Worm (Caenorhabditis elegans) whole organism, L2 larva: ENCODE measurements around the gene sru-37.

ENCODE experiments used
- F13H6.1 ChIP-seq: sonication (generic microtip); optimal IDR thresholded peaks from 2 replicates; lab custom pipeline; 2016; ENCODE audit warnings: missing genetic modification characterization, missing compliant biosample characterization
- Y55F3AM.14 ChIP-seq: fragments of 200-800 bp; sonication (Bioruptor generic); optimal IDR thresholded peaks from 2 replicates; lab custom pipeline; 2018; ENCODE audit warnings: mild to moderate bottlenecking, missing genetic modification characterization, missing compliant biosample characterization
- alr-1 ChIP-seq: fragments of 150-350 bp; optimal IDR thresholded peaks from 2 replicates; lab custom pipeline; 2014; ENCODE audit warnings: missing biosample characterization, missing genetic modification characterization
- aly-2 ChIP-seq: fragments of 150-350 bp; optimal IDR thresholded peaks from 2 replicates; lab custom pipeline; 2014; ENCODE audit warnings: missing biosample characterization, missing genetic modification characterization
- ama-1 ChIP-seq: fragments of 150-350 bp; optimal IDR thresholded peaks from 2 replicates; lab custom pipeline; 2018; ENCODE audit warnings: inconsistent platforms
- blmp-1 ChIP-seq: sonication (generic microtip); optimal IDR thresholded peaks from 2 replicates; lab custom pipeline; 2017; ENCODE audit warnings: missing genetic modification characterization, mild to moderate bottlenecking, missing compliant biosample characterization, antibody characterized with exemption, moderate library complexity; ENCODE audit not compliant: insufficient read depth
- ceh-16 ChIP-seq: fragments of 150-350 bp; optimal IDR thresholded peaks from 2 replicates; lab custom pipeline; 2014; ENCODE audit warnings: missing biosample characterization, missing genetic modification characterization
- ceh-82 ChIP-seq: fragments of 150-350 bp; optimal IDR thresholded peaks from 2 replicates; lab custom pipeline; 2014; ENCODE audit warnings: missing biosample characterization, missing genetic modification characterization
- crh-2 ChIP-seq: sonication (generic microtip); optimal IDR thresholded peaks from 2 replicates; lab custom pipeline; 2017; ENCODE audit warnings: missing biosample characterization, missing genetic modification characterization
- egl-27 ChIP-seq: sonication (generic microtip); optimal IDR thresholded peaks from 3 replicates; lab custom pipeline; 2017; ENCODE audit warnings: missing biosample characterization, missing genetic modification reagents, missing genetic modification characterization
- elt-1 ChIP-seq: fragments of 150-350 bp; optimal IDR thresholded peaks from 2 replicates; lab custom pipeline; 2014; ENCODE audit warnings: missing biosample characterization, missing genetic modification characterization
- elt-3 ChIP-seq: sonication (generic microtip); optimal IDR thresholded peaks from 2 replicates; lab custom pipeline; 2017; ENCODE audit warnings: missing biosample characterization, missing genetic modification characterization
- fos-1 ChIP-seq: fragments of 150-350 bp; optimal IDR thresholded peaks from 2 replicates; lab custom pipeline; 2014; ENCODE audit warnings: missing biosample characterization, missing genetic modification characterization
- lin-11 ChIP-seq: fragments of 150-350 bp; sonication (generic microtip); optimal IDR thresholded peaks from 2 replicates; lab custom pipeline; 2014; ENCODE audit warnings: missing biosample characterization, missing genetic modification characterization, inconsistent platforms, mixed read lengths
- lin-39 ChIP-seq: fragments of 150-350 bp; optimal IDR thresholded peaks from 2 replicates; lab custom pipeline; 2014; ENCODE audit warnings: missing biosample characterization, missing genetic modification reagents, missing genetic modification characterization
- mab-5 ChIP-seq: fragments of 150-350 bp; optimal IDR thresholded peaks from 2 replicates; lab custom pipeline; 2014; ENCODE audit warnings: missing biosample characterization, missing genetic modification characterization
- mdl-1 ChIP-seq, 2 experiments: fragments of 150-350 bp in 1 of 2; sonication (generic microtip) in 1 of 2; optimal IDR thresholded peaks; 2 replicates each; lab custom pipeline; 2017; ENCODE audit warnings: missing biosample characterization in 2 of 2, missing genetic modification characterization in 2 of 2
- nhr-10 ChIP-seq: sonication (generic microtip); optimal IDR thresholded peaks from 2 replicates; lab custom pipeline; 2017; ENCODE audit warnings: missing biosample characterization, missing genetic modification characterization
- nhr-12 ChIP-seq: fragments of 150-350 bp; optimal IDR thresholded peaks from 2 replicates; lab custom pipeline; 2014; ENCODE audit warnings: missing biosample characterization, missing genetic modification characterization
- nhr-129 ChIP-seq: fragments of 150-350 bp; optimal IDR thresholded peaks from 2 replicates; lab custom pipeline; 2014; ENCODE audit warnings: missing biosample characterization, missing genetic modification characterization
- nhr-21 ChIP-seq: fragments of 150-350 bp; optimal IDR thresholded peaks from 2 replicates; lab custom pipeline; 2014; ENCODE audit warnings: missing biosample characterization, missing genetic modification characterization
- nhr-23 ChIP-seq: fragments of 150-350 bp; optimal IDR thresholded peaks from 2 replicates; lab custom pipeline; 2014; ENCODE audit warnings: missing biosample characterization, missing genetic modification reagents, missing genetic modification characterization
- nhr-237 ChIP-seq: fragments of 150-350 bp; optimal IDR thresholded peaks from 2 replicates; lab custom pipeline; 2014; ENCODE audit warnings: missing biosample characterization, missing genetic modification characterization
- nhr-25 ChIP-seq: fragments of 150-350 bp; sonication (generic microtip); optimal IDR thresholded peaks from 3 replicates; lab custom pipeline; 2014; ENCODE audit warnings: missing biosample characterization, missing genetic modification characterization
- nhr-6 ChIP-seq: fragments of 150-350 bp; optimal IDR thresholded peaks from 2 replicates; lab custom pipeline; 2014; ENCODE audit warnings: missing biosample characterization, missing genetic modification characterization
- nhr-77 ChIP-seq: fragments of 150-350 bp; optimal IDR thresholded peaks from 2 replicates; lab custom pipeline; 2014; ENCODE audit warnings: missing biosample characterization, missing genetic modification characterization
- peb-1 ChIP-seq: fragments of 150-350 bp; optimal IDR thresholded peaks from 2 replicates; lab custom pipeline; 2014; ENCODE audit warnings: missing biosample characterization, missing genetic modification characterization
- sem-4 ChIP-seq: fragments of 150-350 bp; optimal IDR thresholded peaks from 2 replicates; lab custom pipeline; 2014; ENCODE audit warnings: missing biosample characterization, missing genetic modification reagents, missing genetic modification characterization
- skn-1 ChIP-seq: sonication (generic microtip); optimal IDR thresholded peaks from 2 replicates; lab custom pipeline; 2017; ENCODE audit warnings: missing biosample characterization, missing genetic modification characterization
- sma-3 ChIP-seq: sonication (generic microtip); optimal IDR thresholded peaks from 2 replicates; lab custom pipeline; 2016; ENCODE audit warnings: missing genetic modification reagents, missing genetic modification characterization, missing compliant biosample characterization
- sma-9 ChIP-seq, 2 experiments: fragments of 150-350 bp in 1 of 2; sonication (generic microtip) in 1 of 2; optimal IDR thresholded peaks; 2 replicates each; lab custom pipeline; 2014 to 2016; ENCODE audit warnings: missing genetic modification characterization in 2 of 2, mild to moderate bottlenecking in 1 of 2, missing biosample characterization in 1 of 2, missing compliant biosample characterization in 1 of 2, missing genetic modification reagents in 1 of 2, moderate library complexity in 1 of 2
- snpc-4 ChIP-seq: fragments of 150-350 bp; optimal IDR thresholded peaks from 2 replicates; lab custom pipeline; 2014; ENCODE audit warnings: missing biosample characterization, missing genetic modification characterization
- unc-55 ChIP-seq: fragments of 150-350 bp; sonication (generic microtip); optimal IDR thresholded peaks from 3 replicates; lab custom pipeline; 2014; ENCODE audit warnings: missing biosample characterization, missing genetic modification reagents, missing genetic modification characterization
- unc-62 ChIP-seq: fragments of 150-350 bp; optimal IDR thresholded peaks from 2 replicates; lab custom pipeline; 2014; ENCODE audit warnings: missing biosample characterization, missing genetic modification reagents, missing genetic modification characterization
- ztf-1 ChIP-seq: fragments of 200-800 bp; sonication (Bioruptor generic); conservative IDR thresholded peaks from 2 replicates; pipeline ENCODE4 v1.3.6; 2022; ENCODE audit warnings: missing genetic modification characterization, missing compliant biosample characterization
- ztf-11 ChIP-seq: sonication (generic microtip); optimal IDR thresholded peaks from 2 replicates; lab custom pipeline; 2017; ENCODE audit warnings: missing biosample characterization, missing genetic modification characterization
- ztf-4 ChIP-seq: fragments of 150-350 bp; optimal IDR thresholded peaks from 2 replicates; lab custom pipeline; 2014; ENCODE audit warnings: missing biosample characterization, missing genetic modification characterization

Gene sru-37

ce11 chrV:9771311-9771710 lies 34.0 kb upstream of the sru-37 start:
- TF ChIP-seq alr-1 (tag; lab: Kevin White, UChicago) (no peak), snpc-4 (tag; lab: Kevin White, UChicago) (no peak), Y55F3AM.14 (GFP tag; lab: Kevin White, UChicago) (no peak)

ce11 chrV:9771970-9772369 lies 33.3 kb upstream of the sru-37 start, which contains the start of gene F46B6.2:
F46B6.2 (plus strand) TSS chrV:9772285.
- no peak for TF ChIP-seq fos-1 (tag; lab: Kevin White, UChicago)
- TF ChIP-seq nhr-6 (tag; lab: Kevin White, UChicago): no peak
- TF ChIP-seq mdl-1 (tag; optimal IDR thresholded peaks at IDR 0.05; lab: Kevin White, UChicago): no peak
- no peak for TF ChIP-seq Y55F3AM.14 (GFP tag; lab: Kevin White, UChicago)
- no peak for TF ChIP-seq nhr-25 (tag; lab: Kevin White, UChicago)
- no peak for TF ChIP-seq lin-11 (tag; lab: Kevin White, UChicago)
- no peak for TF ChIP-seq elt-3 (tag; lab: Kevin White, UChicago)
- TF ChIP-seq ztf-11 (tag; lab: Kevin White, UChicago): no peak
- TF ChIP-seq nhr-12 (tag; lab: Kevin White, UChicago): no peak
- no peak for TF ChIP-seq nhr-21
- no peak for TF ChIP-seq peb-1 (tag; lab: Kevin White, UChicago)
- no peak for TF ChIP-seq crh-2 (tag; lab: Kevin White, UChicago)
- TF ChIP-seq blmp-1: no peak
- TF ChIP-seq egl-27: no peak
- no peak for TF ChIP-seq nhr-237 (tag; lab: Kevin White, UChicago)
- no peak for TF ChIP-seq ceh-16 (tag; lab: Kevin White, UChicago)

- TF ChIP-seq fos-1 (tag; lab: Kevin White, UChicago): no peak
- TF ChIP-seq unc-55 (GFP tag; lab: Kevin White, UChicago): no peak
- TF ChIP-seq ceh-82: no peak
- TF ChIP-seq F13H6.1: no peak
- TF ChIP-seq aly-2: no peak
- no peak for TF ChIP-seq unc-62 (GFP tag; lab: Kevin White, UChicago)
- no peak for TF ChIP-seq sma-9 (GFP tag; optimal IDR thresholded peaks at IDR 0.05; lab: Kevin White, UChicago)
- TF ChIP-seq sma-9 (tag; optimal IDR thresholded peaks at IDR 0.05; lab: Kevin White, UChicago): no peak
- no peak for TF ChIP-seq sem-4 (tag; lab: Kevin White, UChicago)
- TF ChIP-seq nhr-23 (tag; lab: Kevin White, UChicago): no peak
- TF ChIP-seq blmp-1: no peak
- TF ChIP-seq nhr-12 (tag; lab: Kevin White, UChicago): no peak
- no peak for TF ChIP-seq ceh-16 (tag; lab: Kevin White, UChicago)
- no peak for TF ChIP-seq ztf-4 (tag; lab: Kevin White, UChicago)
- TF ChIP-seq nhr-77 (tag; lab: Kevin White, UChicago): no peak
- no peak for TF ChIP-seq crh-2 (tag; lab: Kevin White, UChicago)
- no peak for TF ChIP-seq elt-1 (tag; lab: Kevin White, UChicago)
These were observed 29.5 kb upstream of the sru-37 start, which contains the start of gene F46B6.12 for ce11 chrV:9775734-9776133. F46B6.12 (minus strand) TSS chrV:9775834.

- TF ChIP-seq mab-5: no peak
- TF ChIP-seq sem-4 (tag; lab: Kevin White, UChicago): no peak
- TF ChIP-seq unc-55 (GFP tag; lab: Kevin White, UChicago): no peak
- no peak for TF ChIP-seq ztf-11 (tag; lab: Kevin White, UChicago)
- TF ChIP-seq fos-1 (tag; lab: Kevin White, UChicago): no peak
- no peak for TF ChIP-seq Y55F3AM.14 (GFP tag; lab: Kevin White, UChicago)
- TF ChIP-seq nhr-10 (tag; lab: Kevin White, UChicago): no peak
- TF ChIP-seq peb-1 (tag; lab: Kevin White, UChicago): no peak
- TF ChIP-seq aly-2: no peak
- TF ChIP-seq ztf-1 (GFP tag; lab: Robert Waterston, UW): no peak
- TF ChIP-seq ama-1: no peak
- TF ChIP-seq nhr-129 (tag; lab: Kevin White, UChicago): no peak
- TF ChIP-seq skn-1 (tag; lab: Kevin White, UChicago): no peak
- no peak for TF ChIP-seq sma-9 (GFP tag; optimal IDR thresholded peaks at IDR 0.05; lab: Kevin White, UChicago)
- TF ChIP-seq sma-9 (tag; optimal IDR thresholded peaks at IDR 0.05; lab: Kevin White, UChicago): no peak
- no peak for TF ChIP-seq nhr-6 (tag; lab: Kevin White, UChicago)
- TF ChIP-seq sma-3 (GFP tag; lab: Kevin White, UChicago): no peak
- TF ChIP-seq egl-27: no peak
- no peak for TF ChIP-seq nhr-23 (tag; lab: Kevin White, UChicago)
- TF ChIP-seq lin-39 (tag; lab: Kevin White, UChicago): no peak
These were observed 27.6 kb upstream of the sru-37 start, which contains the start of gene smg-4 for ce11 chrV:9777645-9778044. smg-4 (minus strand) TSS chrV:9777745.
